Fruit fly (Drosophila melanogaster) S2 (cell line): ENCODE data around the gene PICK1.

Source experiments
- CG8478 ChIP-seq: fragments of >200 bp; optimal IDR thresholded peaks from 2 replicates; lab custom pipeline; 2018
- CTCF ChIP-seq, 2 experiments: fragments of >200 bp; optimal IDR thresholded peaks; 2 replicates each; lab custom pipeline; 2018

- no peak for TF ChIP-seq CG8478 (lab: Kevin White, UChicago)
- TF ChIP-seq CTCF (optimal IDR thresholded peaks at IDR 0.05; lab: Kevin White, UChicago) = no peak
These were observed 6.7 kb downstream of the PICK1 start for dm6 chr2L:12701498-12701897.
